Worm (Caenorhabditis elegans): ENCODE measurements around the gene F14D7.1.

ce11 chrV:14328806-14329205 is 39.5 kb upstream of the F14D7.1 start, which contains the start of gene pepm-1:
- TF ChIP-seq lsy-2 (tag; optimal IDR thresholded peaks at IDR 0.05) (no peak), blmp-1 (tag; optimal IDR thresholded peaks at IDR 0.05; ENCODE audit: insufficient read depth) (no peak), lin-11 (tag; optimal IDR thresholded peaks at IDR 0.05) (no peak), nhr-12 (tag; optimal IDR thresholded peaks at IDR 0.05) (no peak), mab-5 (tag; optimal IDR thresholded peaks at IDR 0.05) (no peak), ztf-4 (tag; optimal IDR thresholded peaks at IDR 0.05) (no peak), ztf-11 (tag; optimal IDR thresholded peaks at IDR 0.05) (no peak), aly-2 (tag; optimal IDR thresholded peaks at IDR 0.05) (no peak), ama-1 (optimal IDR thresholded peaks at IDR 0.05) (no peak), zag-1 (tag; optimal IDR thresholded peaks at IDR 0.05) (no peak), unc-39 (tag; optimal IDR thresholded peaks at IDR 0.05) (no peak)
